Fruit fly (Drosophila melanogaster) whole organism, embryonic: ENCODE measurements around the gene yrt.
A peak's percentile ranks its signal among the peaks of the same experiment; 100 is the strongest.

ENCODE experiments used
- Aef1 ChIP-seq: fragments of 200-800 bp; sonication (Bioruptor generic); IDR thresholded peaks from 3 replicates; pipeline ENCODE4 v1.3.6; 2022; ENCODE audit warnings: missing biosample characterization, missing genetic modification characterization
- Antp ChIP-seq: fragments of 200-800 bp; sonication (Bioruptor generic); optimal IDR thresholded peaks from 3 replicates; lab custom pipeline; 2016; ENCODE audit warnings: missing biosample characterization, missing genetic modification characterization
- CG1024 ChIP-seq: fragments of 200-800 bp; sonication (Bioruptor generic); IDR thresholded peaks from 2 replicates; pipeline ENCODE4 v1.3.6; 2022; ENCODE audit warnings: missing biosample characterization, missing genetic modification characterization
- CG10462 ChIP-seq: fragments of 200-800 bp; sonication (Bioruptor generic); optimal IDR thresholded peaks from 2 replicates; lab custom pipeline; 2016; ENCODE audit warnings: missing biosample characterization, missing genetic modification characterization
- CG10979 ChIP-seq: fragments of 200-800 bp; sonication (Bioruptor generic); optimal IDR thresholded peaks from 2 replicates; lab custom pipeline; 2018; ENCODE audit warnings: missing biosample characterization, mild to moderate bottlenecking, missing genetic modification characterization, moderate library complexity
- CG11723 ChIP-seq: fragments of 200-800 bp; sonication (Bioruptor generic); optimal IDR thresholded peaks from 2 replicates; lab custom pipeline; 2017; ENCODE audit warnings: missing biosample characterization, mild to moderate bottlenecking, missing genetic modification characterization
- CG12942 ChIP-seq: fragments of 200-800 bp; sonication (Bioruptor generic); optimal IDR thresholded peaks from 3 replicates; lab custom pipeline; 2016; ENCODE audit warnings: missing biosample characterization, missing genetic modification characterization
- CG14014 ChIP-seq: fragments of 200-800 bp; sonication (Bioruptor generic); IDR thresholded peaks from 2 replicates; pipeline ENCODE4 v1.3.6; 2022; ENCODE audit warnings: missing biosample characterization, missing genetic modification characterization
- CG14441 ChIP-seq: fragments of 200-800 bp; sonication (Bioruptor generic); IDR thresholded peaks from 2 replicates; pipeline ENCODE4 v1.3.6; 2022; ENCODE audit warnings: missing biosample characterization, missing genetic modification characterization
- CG15011 ChIP-seq: fragments of 200-800 bp; sonication (Bioruptor generic); optimal IDR thresholded peaks from 3 replicates; lab custom pipeline; 2018; ENCODE audit warnings: missing biosample characterization, mild to moderate bottlenecking, missing genetic modification characterization
- CG15073 ChIP-seq: fragments of 200-800 bp; sonication (Bioruptor generic); optimal IDR thresholded peaks from 2 replicates; lab custom pipeline; 2016; ENCODE audit warnings: missing biosample characterization, missing genetic modification characterization
- CG17612 ChIP-seq: fragments of 200-800 bp; sonication (Bioruptor generic); IDR thresholded peaks from 2 replicates; pipeline ENCODE4 v1.3.6; 2022; ENCODE audit warnings: missing biosample characterization, missing genetic modification characterization
- CG17912 ChIP-seq: fragments of 200-800 bp; sonication (Bioruptor generic); optimal IDR thresholded peaks from 2 replicates; lab custom pipeline; 2018; ENCODE audit warnings: missing biosample characterization, mild to moderate bottlenecking, missing genetic modification characterization
- CG30431 ChIP-seq: fragments of 200-800 bp; sonication (Bioruptor generic); optimal IDR thresholded peaks from 2 replicates; lab custom pipeline; 2017; ENCODE audit warnings: missing biosample characterization, missing genetic modification characterization
- CG31441 ChIP-seq: fragments of 200-800 bp; sonication (Bioruptor generic); IDR thresholded peaks from 2 replicates; pipeline ENCODE4 v1.3.6; 2022; ENCODE audit warnings: missing biosample characterization, missing genetic modification characterization
- CG34422 ChIP-seq: fragments of 200-800 bp; sonication (Bioruptor generic); IDR thresholded peaks from 3 replicates; pipeline ENCODE4 v1.3.6; 2022; ENCODE audit warnings: missing biosample characterization, missing genetic modification characterization
- CG4328 ChIP-seq: fragments of 200-800 bp; sonication (Bioruptor generic); optimal IDR thresholded peaks from 3 replicates; lab custom pipeline; 2017; ENCODE audit warnings: missing biosample characterization, missing genetic modification reagents, missing genetic modification characterization
- CG5180 ChIP-seq: fragments of 200-800 bp; sonication (Bioruptor generic); optimal IDR thresholded peaks from 3 replicates; lab custom pipeline; 2017; ENCODE audit warnings: missing biosample characterization, missing genetic modification characterization, mild to moderate bottlenecking, moderate library complexity, missing genetic modification reagents
- CG6175 ChIP-seq: fragments of 200-800 bp; sonication (Bioruptor generic); IDR thresholded peaks from 3 replicates; pipeline ENCODE4 v1.3.6; 2022; ENCODE audit warnings: missing biosample characterization, missing genetic modification characterization
- CG6765 ChIP-seq: fragments of 200-800 bp; sonication (Bioruptor generic); optimal IDR thresholded peaks from 3 replicates; lab custom pipeline; 2017; ENCODE audit warnings: missing biosample characterization, mild to moderate bottlenecking, missing genetic modification characterization
- CG7271 ChIP-seq: fragments of 200-800 bp; sonication (Bioruptor generic); optimal IDR thresholded peaks from 2 replicates; lab custom pipeline; 2018; ENCODE audit warnings: missing biosample characterization, mild to moderate bottlenecking, missing genetic modification characterization, moderate library complexity
- CG8388 ChIP-seq: fragments of 200-800 bp; sonication (Bioruptor generic); optimal IDR thresholded peaks from 2 replicates; lab custom pipeline; 2019; ENCODE audit warnings: missing biosample characterization, mild to moderate bottlenecking, missing genetic modification characterization, moderate library complexity
- CG9437 ChIP-seq: fragments of 200-800 bp; sonication (Bioruptor generic); optimal IDR thresholded peaks from 2 replicates; lab custom pipeline; 2018; ENCODE audit warnings: missing biosample characterization, mild to moderate bottlenecking, missing genetic modification characterization
- CG9727 ChIP-seq: fragments of 200-800 bp; sonication (Bioruptor generic); optimal IDR thresholded peaks from 3 replicates; lab custom pipeline; 2017; ENCODE audit warnings: missing biosample characterization, mild to moderate bottlenecking, missing genetic modification characterization
- CG9932 ChIP-seq: fragments of 200-800 bp; sonication (Bioruptor generic); IDR thresholded peaks from 2 replicates; pipeline ENCODE4 v1.3.6; 2022; ENCODE audit warnings: missing biosample characterization, missing genetic modification characterization
- Chrac-16 ChIP-seq: fragments of 200-800 bp; sonication (Bioruptor generic); optimal IDR thresholded peaks from 3 replicates; lab custom pipeline; 2016; ENCODE audit warnings: missing biosample characterization, missing genetic modification characterization
- Mad ChIP-seq: fragments of 200-800 bp; sonication (Bioruptor generic); optimal IDR thresholded peaks from 2 replicates; lab custom pipeline; 2016; ENCODE audit warnings: missing biosample characterization, missing genetic modification characterization
- Max ChIP-seq: fragments of 200-800 bp; sonication (Bioruptor generic); optimal IDR thresholded peaks from 2 replicates; lab custom pipeline; 2016; ENCODE audit warnings: missing biosample characterization, mild to moderate bottlenecking, missing genetic modification characterization
- Med ChIP-seq: fragments of 200-800 bp; sonication (Bioruptor generic); peaks from one replicate; lab custom pipeline; 2016; ENCODE audit warnings: missing biosample characterization, missing genetic modification characterization, mild to moderate bottlenecking, inconsistent platforms, moderate library complexity
- Mrtf ChIP-seq: fragments of 200-800 bp; sonication (Bioruptor generic); IDR thresholded peaks from 3 replicates; pipeline ENCODE4 v1.3.6; 2022; ENCODE audit warnings: missing biosample characterization, missing genetic modification characterization
- Oli ChIP-seq: fragments of 200-800 bp; sonication (Bioruptor generic); optimal IDR thresholded peaks from 2 replicates; lab custom pipeline; 2018; ENCODE audit warnings: missing biosample characterization, mild to moderate bottlenecking, missing genetic modification characterization, moderate library complexity
- Pdp1 ChIP-seq, 2 experiments: fragments of 200-800 bp; sonication (Bioruptor generic); optimal IDR thresholded peaks; 3 replicates each; lab custom pipeline; 2016; ENCODE audit warnings: missing biosample characterization in 2 of 2, missing genetic modification characterization in 2 of 2, mild to moderate bottlenecking in 1 of 2, moderate library complexity in 1 of 2
- Rx ChIP-seq: fragments of 200-800 bp; sonication (Bioruptor generic); IDR thresholded peaks from 2 replicates; pipeline ENCODE4 v1.3.6; 2022; ENCODE audit warnings: missing biosample characterization, missing genetic modification characterization
- Vsx1 ChIP-seq: fragments of 200-800 bp; sonication (Bioruptor generic); optimal IDR thresholded peaks from 2 replicates; lab custom pipeline; 2017; ENCODE audit warnings: missing biosample characterization, mild to moderate bottlenecking, missing genetic modification characterization, missing genetic modification reagents
- Xrp1 ChIP-seq: fragments of 200-800 bp; sonication (Bioruptor generic); IDR thresholded peaks from 2 replicates; pipeline ENCODE4 v1.3.6; 2022; ENCODE audit warnings: missing biosample characterization, missing genetic modification characterization
- bowl ChIP-seq: fragments of 200-800 bp; sonication (Bioruptor generic); IDR thresholded peaks from 2 replicates; pipeline ENCODE4 v1.3.6; 2022; ENCODE audit warnings: missing biosample characterization, missing genetic modification characterization
- btn ChIP-seq: fragments of 200-800 bp; sonication (Bioruptor generic); optimal IDR thresholded peaks from 2 replicates; lab custom pipeline; 2016; ENCODE audit warnings: missing biosample characterization, missing genetic modification characterization
- crc ChIP-seq: fragments of 200-800 bp; sonication (Bioruptor generic); optimal IDR thresholded peaks from 2 replicates; lab custom pipeline; 2016; ENCODE audit warnings: missing biosample characterization, missing genetic modification characterization
- cwo ChIP-seq: fragments of 200-800 bp; sonication (Bioruptor generic); optimal IDR thresholded peaks from 3 replicates; lab custom pipeline; 2017; ENCODE audit warnings: missing biosample characterization, missing genetic modification characterization, mild to moderate bottlenecking, moderate library complexity, missing genetic modification reagents
- eve ChIP-seq, 2 experiments: fragments of >200 bp; optimal IDR thresholded peaks; 2 replicates each; lab custom pipeline; 2017; ENCODE audit warnings: missing biosample characterization in 2 of 2, missing genetic modification characterization in 2 of 2
- her ChIP-seq: fragments of 200-800 bp; sonication (Bioruptor generic); optimal IDR thresholded peaks from 2 replicates; lab custom pipeline; 2016; ENCODE audit warnings: missing biosample characterization, missing genetic modification characterization
- hth ChIP-seq: fragments of >200 bp; optimal IDR thresholded peaks from 2 replicates; lab custom pipeline; 2017; ENCODE audit warnings: inconsistent platforms
- lab ChIP-seq: fragments of 200-800 bp; sonication (Bioruptor generic); optimal IDR thresholded peaks from 3 replicates; lab custom pipeline; 2017; ENCODE audit warnings: missing biosample characterization, missing genetic modification characterization, mild to moderate bottlenecking, moderate library complexity, missing genetic modification reagents
- nau ChIP-seq: fragments of 200-800 bp; sonication (Bioruptor generic); optimal IDR thresholded peaks from 3 replicates; lab custom pipeline; 2017; ENCODE audit warnings: missing biosample characterization, mild to moderate bottlenecking, missing genetic modification characterization, missing genetic modification reagents
- org-1 ChIP-seq: fragments of 200-800 bp; sonication (Bioruptor generic); optimal IDR thresholded peaks from 2 replicates; lab custom pipeline; 2017; ENCODE audit warnings: missing biosample characterization, missing genetic modification characterization
- phol ChIP-seq: fragments of 200-800 bp; sonication (Bioruptor generic); optimal IDR thresholded peaks from 3 replicates; lab custom pipeline; 2018; ENCODE audit warnings: missing biosample characterization, mild to moderate bottlenecking, missing genetic modification characterization, moderate library complexity
- shn ChIP-seq: fragments of 200-800 bp; sonication (Bioruptor generic); optimal IDR thresholded peaks from 3 replicates; lab custom pipeline; 2016; ENCODE audit warnings: missing biosample characterization, missing genetic modification characterization
- sr ChIP-seq: fragments of 200-800 bp; sonication (Bioruptor generic); IDR thresholded peaks from 3 replicates; pipeline ENCODE4 v1.3.6; 2022; ENCODE audit warnings: missing biosample characterization, missing genetic modification characterization
- tna ChIP-seq: fragments of 200-800 bp; sonication (Bioruptor generic); IDR thresholded peaks from 2 replicates; pipeline ENCODE4 v1.3.6; 2022; ENCODE audit warnings: missing biosample characterization, missing genetic modification characterization; ENCODE audit not compliant: partially characterized antibody
- toy ChIP-seq: fragments of 200-800 bp; sonication (Bioruptor generic); IDR thresholded peaks from 2 replicates; pipeline ENCODE4 v1.3.6; 2022; ENCODE audit warnings: missing biosample characterization, missing genetic modification characterization
- tx ChIP-seq: fragments of 200-800 bp; sonication (Bioruptor generic); optimal IDR thresholded peaks from 2 replicates; lab custom pipeline; 2016; ENCODE audit warnings: missing biosample characterization, missing genetic modification characterization
- vvl ChIP-seq: fragments of 200-800 bp; sonication (Bioruptor generic); IDR thresholded peaks from 2 replicates; pipeline ENCODE4 v1.3.6; 2022; ENCODE audit warnings: missing biosample characterization, missing genetic modification characterization
- yki ChIP-seq: fragments of >200 bp; optimal IDR thresholded peaks from 3 replicates; lab custom pipeline; 2018

The yrt gene

dm6 chr3R:13446489-13446888 is 11.7 kb upstream of the yrt start (continued):
- TF ChIP-seq Vsx1 (GFP tag; lab: Kevin White, UChicago) (no peak), Rx (GFP tag; lab: Robert Waterston, UW) (no peak), org-1 (GFP tag; lab: Kevin White, UChicago) (no peak), CG15073 (GFP tag; lab: Kevin White, UChicago) (no peak), CG31441 (GFP tag; lab: Robert Waterston, UW) (peak; percentile 80), CG5180 (GFP tag; lab: Kevin White, UChicago) (no peak), her (GFP tag; lab: Kevin White, UChicago) (no peak), Med (GFP tag; lab: Kevin White, UChicago) (peak; percentile 57), Mrtf (GFP tag; lab: Robert Waterston, UW) (no peak), CG17912 (no peak), lab (GFP tag; lab: Kevin White, UChicago) (peak; percentile 20), hth (lab: Kevin White, UChicago) (no peak), CG30431 (GFP tag; lab: Kevin White, UChicago) (no peak), Oli (tag; lab: Kevin White, UChicago) (peak; percentile 50), CG10979 (peak; percentile 61), CG12942 (no peak), nau (GFP tag; lab: Kevin White, UChicago) (no peak), Max (GFP tag; lab: Kevin White, UChicago) (no peak), CG14014 (GFP tag; lab: Robert Waterston, UW) (no peak), phol (peak; percentile 65), vvl (GFP tag; lab: Robert Waterston, UW) (no peak), CG10462 (GFP tag; lab: Kevin White, UChicago) (peak; percentile 11), CG9727 (GFP tag; lab: Kevin White, UChicago) (peak; percentile 37), CG7271 (no peak), sr (no peak), CG11723 (no peak), shn (GFP tag; lab: Kevin White, UChicago) (no peak), toy (GFP tag; lab: Robert Waterston, UW) (no peak), Xrp1 (GFP tag; lab: Robert Waterston, UW) (peak; percentile 60), Pdp1 (GFP tag; optimal IDR thresholded peaks at IDR 0.05; lab: Kevin White, UChicago) (peak; percentile 27 to 56), CG17612 (no peak), CG8388 (GFP tag; lab: Kevin White, UChicago) (peak; percentile 40), CG6765 (GFP tag; lab: Kevin White, UChicago) (no peak), Chrac-16 (peak; percentile 5), crc (GFP tag; lab: Kevin White, UChicago) (no peak), btn (GFP tag; lab: Kevin White, UChicago) (no peak), yki (lab: Kevin White, UChicago) (no peak), CG4328 (no peak), eve (GFP tag; optimal IDR thresholded peaks at IDR 0.05; lab: Kevin White, UChicago) (no peak), CG9437 (GFP tag; lab: Kevin White, UChicago) (peak; percentile 49), cwo (peak; percentile 2), bowl (no peak), tna (no peak), tx (GFP tag; lab: Kevin White, UChicago) (no peak), Aef1 (GFP tag; lab: Robert Waterston, UW) (no peak), CG34422 (GFP tag; lab: Robert Waterston, UW) (no peak), CG14441 (0 out of 2 replicates have a peak, but pooled peaks have one; percentile 23), Antp (GFP tag; lab: Kevin White, UChicago) (no peak), Mad (GFP tag; lab: Kevin White, UChicago) (no peak), CG15011 (GFP tag; lab: Kevin White, UChicago) (no peak), CG1024 (no peak), CG6175 (GFP tag; lab: Robert Waterston, UW) (no peak), CG9932 (GFP tag; lab: Robert Waterston, UW) (peak; percentile 38; the same call in 1 of the 2 replicates)
